Worm (Caenorhabditis elegans) whole organism, mixed stage, embryonic: ENCODE measurements around the gene dot-1.4.
A peak's percentile ranks its signal among the peaks of the same experiment; 100 is the strongest.

ENCODE experiments used
- M03D4.4 ChIP-seq: sonication (generic microtip); optimal IDR thresholded peaks from 2 replicates; lab custom pipeline; 2017; ENCODE audit warnings: mild to moderate bottlenecking, missing genetic modification characterization, missing compliant biosample characterization
- bed-3 ChIP-seq: fragments of 200-800 bp; sonication (Bioruptor generic); optimal IDR thresholded peaks from 3 replicates; lab custom pipeline; 2018; ENCODE audit warnings: mild to moderate bottlenecking, missing genetic modification characterization, moderate library complexity, missing compliant biosample characterization
- blmp-1 ChIP-seq: fragments of 150-350 bp; optimal IDR thresholded peaks from 2 replicates; lab custom pipeline; 2014; ENCODE audit warnings: missing biosample characterization, missing genetic modification characterization
- ceh-39 ChIP-seq: fragments of 150-350 bp; optimal IDR thresholded peaks from 2 replicates; lab custom pipeline; 2014; ENCODE audit warnings: missing biosample characterization, missing genetic modification characterization
- ceh-43 ChIP-seq: fragments of 200-800 bp; sonication (Bioruptor generic); optimal IDR thresholded peaks from 2 replicates; lab custom pipeline; 2018; ENCODE audit warnings: mild to moderate bottlenecking, missing genetic modification characterization, moderate library complexity, missing compliant biosample characterization
- ceh-83 ChIP-seq: fragments of 200-800 bp; sonication (Bioruptor generic); optimal IDR thresholded peaks from 2 replicates; lab custom pipeline; 2018; ENCODE audit warnings: mild to moderate bottlenecking, missing genetic modification characterization, missing compliant biosample characterization
- ces-1 ChIP-seq: fragments of 150-350 bp; optimal IDR thresholded peaks from 2 replicates; lab custom pipeline; 2014; ENCODE audit warnings: missing biosample characterization, missing genetic modification reagents, missing genetic modification characterization
- cnd-1 ChIP-seq: fragments of 200-800 bp; sonication (Bioruptor generic); optimal IDR thresholded peaks from 2 replicates; lab custom pipeline; 2018; ENCODE audit warnings: mild to moderate bottlenecking, missing genetic modification characterization, missing compliant biosample characterization
- drap-1 ChIP-seq: fragments of 200-800 bp; sonication (Bioruptor generic); optimal IDR thresholded peaks from 3 replicates; lab custom pipeline; 2018; ENCODE audit warnings: mild to moderate bottlenecking, missing genetic modification characterization, missing compliant biosample characterization
- elt-1 ChIP-seq: sonication (generic microtip); optimal IDR thresholded peaks from 2 replicates; lab custom pipeline; 2017; ENCODE audit warnings: missing genetic modification characterization, mild to moderate bottlenecking, missing compliant biosample characterization, antibody characterized with exemption, moderate library complexity, borderline replicate concordance; ENCODE audit not compliant: insufficient read depth
- elt-3 ChIP-seq: fragments of 150-350 bp; optimal IDR thresholded peaks from 2 replicates; lab custom pipeline; 2014; ENCODE audit warnings: missing biosample characterization, missing genetic modification characterization
- flh-1 ChIP-seq: fragments of 200-800 bp; sonication (Bioruptor generic); optimal IDR thresholded peaks from 2 replicates; lab custom pipeline; 2018; ENCODE audit warnings: mild to moderate bottlenecking, missing genetic modification characterization, moderate library complexity, missing compliant biosample characterization
- ham-2 ChIP-seq: fragments of 200-800 bp; sonication (Bioruptor generic); optimal IDR thresholded peaks from 2 replicates; lab custom pipeline; 2018; ENCODE audit warnings: mild to moderate bottlenecking, missing genetic modification characterization, missing compliant biosample characterization
- hlh-1 ChIP-seq: fragments of 150-350 bp; optimal IDR thresholded peaks from 2 replicates; lab custom pipeline; 2014; ENCODE audit warnings: missing biosample characterization, missing genetic modification reagents, missing genetic modification characterization
- lin-13 ChIP-seq: fragments of 150-350 bp; optimal IDR thresholded peaks from 2 replicates; lab custom pipeline; 2014; ENCODE audit warnings: missing biosample characterization, missing genetic modification characterization
- lin-32 ChIP-seq: fragments of 200-800 bp; sonication (Bioruptor generic); optimal IDR thresholded peaks from 2 replicates; lab custom pipeline; 2018; ENCODE audit warnings: mild to moderate bottlenecking, missing genetic modification characterization, missing compliant biosample characterization
- lsy-2 ChIP-seq: fragments of 150-350 bp; optimal IDR thresholded peaks from 2 replicates; lab custom pipeline; 2014; ENCODE audit warnings: missing biosample characterization, missing genetic modification characterization
- mab-5 ChIP-seq: fragments of 150-350 bp; optimal IDR thresholded peaks from 2 replicates; lab custom pipeline; 2014; ENCODE audit warnings: missing biosample characterization, missing genetic modification characterization
- mep-1 ChIP-seq: fragments of 150-350 bp; optimal IDR thresholded peaks from 2 replicates; lab custom pipeline; 2017; ENCODE audit warnings: missing biosample characterization, missing genetic modification reagents, missing genetic modification characterization, inconsistent platforms
- mls-2 ChIP-seq: sonication (generic microtip); optimal IDR thresholded peaks from 2 replicates; lab custom pipeline; 2016; ENCODE audit warnings: mild to moderate bottlenecking, missing genetic modification characterization, moderate library complexity, missing compliant biosample characterization
- nhr-12 ChIP-seq: fragments of 150-350 bp; optimal IDR thresholded peaks from 2 replicates; lab custom pipeline; 2014; ENCODE audit warnings: missing biosample characterization, missing genetic modification characterization
- nhr-2 ChIP-seq: fragments of 150-350 bp; optimal IDR thresholded peaks from 2 replicates; lab custom pipeline; 2014; ENCODE audit warnings: missing biosample characterization, missing genetic modification characterization
- nhr-237 ChIP-seq: fragments of 150-350 bp; optimal IDR thresholded peaks from 2 replicates; lab custom pipeline; 2014; ENCODE audit warnings: missing biosample characterization, missing genetic modification characterization
- nhr-28 ChIP-seq: fragments of 150-350 bp; optimal IDR thresholded peaks from 2 replicates; lab custom pipeline; 2014; ENCODE audit warnings: missing biosample characterization, missing genetic modification characterization
- nhr-76 ChIP-seq: sonication (generic microtip); optimal IDR thresholded peaks from 2 replicates; lab custom pipeline; 2017; ENCODE audit warnings: missing biosample characterization, missing genetic modification characterization
- pha-4 ChIP-seq: fragments of 150-350 bp; optimal IDR thresholded peaks from 2 replicates; lab custom pipeline; 2018; ENCODE audit warnings: missing biosample characterization, missing genetic modification reagents, missing genetic modification characterization
- sem-2 ChIP-seq: fragments of 200-800 bp; sonication (Bioruptor generic); optimal IDR thresholded peaks from 2 replicates; lab custom pipeline; 2018; ENCODE audit warnings: mild to moderate bottlenecking, missing genetic modification characterization, missing compliant biosample characterization
- snpc-4 ChIP-seq: fragments of 150-350 bp; optimal IDR thresholded peaks from 2 replicates; lab custom pipeline; 2014; ENCODE audit warnings: missing biosample characterization, missing genetic modification characterization
- sptf-1 ChIP-seq: sonication (generic microtip); optimal IDR thresholded peaks from 2 replicates; lab custom pipeline; 2017; ENCODE audit warnings: mild to moderate bottlenecking, missing genetic modification characterization, moderate library complexity, missing compliant biosample characterization
- tbx-8 ChIP-seq: fragments of 200-800 bp; sonication (Bioruptor generic); optimal IDR thresholded peaks from 2 replicates; lab custom pipeline; 2018; ENCODE audit warnings: mild to moderate bottlenecking, missing genetic modification characterization, moderate library complexity, missing compliant biosample characterization
- unc-120 ChIP-seq: sonication (generic microtip); optimal IDR thresholded peaks from 2 replicates; lab custom pipeline; 2017; ENCODE audit warnings: missing genetic modification characterization, missing compliant biosample characterization; ENCODE audit not compliant: poor library complexity, severe bottlenecking
- unc-39 ChIP-seq: fragments of 150-350 bp; optimal IDR thresholded peaks from 2 replicates; lab custom pipeline; 2014; ENCODE audit warnings: missing biosample characterization, missing genetic modification characterization
- unc-62 ChIP-seq: fragments of 150-350 bp; optimal IDR thresholded peaks from 2 replicates; lab custom pipeline; 2014; ENCODE audit warnings: missing biosample characterization, missing genetic modification reagents, missing genetic modification characterization
- zip-8 ChIP-seq: fragments of 150-350 bp; optimal IDR thresholded peaks from 2 replicates; lab custom pipeline; 2014; ENCODE audit warnings: missing biosample characterization, missing genetic modification characterization
- ztf-11 ChIP-seq: fragments of 150-350 bp; optimal IDR thresholded peaks from 2 replicates; lab custom pipeline; 2014; ENCODE audit warnings: missing biosample characterization, missing genetic modification characterization

Gene dot-1.4

ce11 chrX:11941951-11942350, 10.5 kb upstream of the dot-1.4 start, which contains the start of gene F55G7.3:
F55G7.3 (minus strand) TSS chrX:11942051.
- no peak for TF ChIP-seq flh-1 (GFP tag; lab: Kevin White, UChicago)

- TF ChIP-seq zip-8 (tag; lab: Kevin White, UChicago) = no peak
- TF ChIP-seq elt-1 (tag; lab: Kevin White, UChicago) = no peak
- TF ChIP-seq, all 35 proteins: peak for 0
Measured at ce11 chrX:11938826-11939225, 7.4 kb upstream of the dot-1.4 start, which contains the start of gene F55G7.5. F55G7.5 (minus strand) TSS chrX:11938926.

ce11 chrX:11937343-11937935, 6.0 kb upstream of the dot-1.4 start:
- TF ChIP-seq mls-2 (tag; lab: Kevin White, UChicago) = peak; percentile 43
- TF ChIP-seq unc-120 (tag; lab: Kevin White, UChicago) = peak; percentile 89
- peak; percentile 97 for TF ChIP-seq ces-1 (GFP tag; lab: Kevin White, UChicago)
- peak; percentile 80 for TF ChIP-seq unc-39 (tag; lab: Kevin White, UChicago)
- TF ChIP-seq sem-2 (GFP tag; lab: Kevin White, UChicago) = no peak
- TF ChIP-seq lsy-2 = peak; percentile 88
- TF ChIP-seq elt-1 (tag; lab: Kevin White, UChicago) = no peak
- peak; percentile 88 for TF ChIP-seq elt-3 (tag; lab: Kevin White, UChicago)
- peak; percentile 99 for TF ChIP-seq nhr-237 (tag; lab: Kevin White, UChicago)
- peak; percentile 28 for TF ChIP-seq ham-2 (GFP tag; lab: Kevin White, UChicago)
- TF ChIP-seq nhr-12 (tag; lab: Kevin White, UChicago) = peak; percentile 79
- TF ChIP-seq hlh-1 (tag; lab: Kevin White, UChicago) = peak; percentile 85
- TF ChIP-seq ceh-83 = peak; percentile 59
- TF ChIP-seq mep-1 = peak; percentile 96
- TF ChIP-seq ceh-43 = peak; percentile 47
- peak; percentile 94 for TF ChIP-seq mab-5 (tag; lab: Kevin White, UChicago)
- TF ChIP-seq flh-1 (GFP tag; lab: Kevin White, UChicago) = no peak
- peak; percentile 7 for TF ChIP-seq lin-32 (GFP tag; lab: Kevin White, UChicago)
- TF ChIP-seq snpc-4 (tag; lab: Kevin White, UChicago) = no peak
- TF ChIP-seq drap-1 (GFP tag; lab: Kevin White, UChicago) = peak; percentile 95
- peak; percentile 59 for TF ChIP-seq tbx-8
- peak; percentile 86 for TF ChIP-seq cnd-1 (tag; lab: Kevin White, UChicago)
- peak; percentile 95 for TF ChIP-seq ceh-39 (tag; lab: Kevin White, UChicago)
- TF ChIP-seq M03D4.4 (tag; lab: Kevin White, UChicago) = peak; percentile 53
- TF ChIP-seq nhr-2 = no peak
- peak; percentile 44 for TF ChIP-seq blmp-1 (tag; lab: Kevin White, UChicago)
- TF ChIP-seq pha-4 (tag; lab: Kevin White, UChicago) = peak; percentile 92
- peak; percentile 55 for TF ChIP-seq nhr-28
- TF ChIP-seq sptf-1 (tag; lab: Kevin White, UChicago) = peak; percentile 87
- TF ChIP-seq ztf-11 = peak; percentile 97
- peak; percentile 92 for TF ChIP-seq unc-62
- no peak for TF ChIP-seq bed-3 (GFP tag; lab: Kevin White, UChicago)
- peak; percentile 78 for TF ChIP-seq lin-13 (tag; lab: Kevin White, UChicago)
- TF ChIP-seq nhr-76 = peak; percentile 75
- no peak for TF ChIP-seq zip-8 (tag; lab: Kevin White, UChicago)

DNA sequence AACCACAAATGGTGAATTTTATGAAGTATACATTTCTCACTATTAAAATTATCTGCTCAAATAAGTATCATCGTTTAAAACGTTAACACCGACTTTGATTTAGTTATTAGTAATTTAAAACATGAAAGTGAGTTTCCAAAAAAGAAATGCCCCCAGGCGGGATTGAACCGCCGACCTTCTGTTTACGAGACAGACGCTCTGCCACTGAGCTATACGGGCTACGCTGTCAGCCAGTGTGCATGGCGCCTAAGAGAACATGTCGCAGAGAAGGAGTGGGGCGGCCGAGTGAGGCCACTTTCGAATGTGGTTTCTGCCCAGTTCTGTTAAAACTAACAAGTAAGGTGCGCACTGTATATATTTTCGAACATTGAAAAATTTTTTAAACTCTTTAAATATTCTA, 3.5 kb upstream of the dot-1.4 start:
- TF ChIP-seq ham-2 (GFP tag; lab: Kevin White, UChicago) (peak; percentile 62), ztf-11 (no peak), tbx-8 (peak; percentile 28), drap-1 (GFP tag; lab: Kevin White, UChicago) (peak; percentile 85), ceh-43 (peak; percentile 41), hlh-1 (tag; lab: Kevin White, UChicago) (no peak), unc-39 (tag; lab: Kevin White, UChicago) (no peak), M03D4.4 (tag; lab: Kevin White, UChicago) (peak; percentile 80), flh-1 (GFP tag; lab: Kevin White, UChicago) (no peak), sem-2 (GFP tag; lab: Kevin White, UChicago) (peak; percentile 70), pha-4 (tag; lab: Kevin White, UChicago) (peak; percentile 41), lin-32 (GFP tag; lab: Kevin White, UChicago) (peak; percentile 41), snpc-4 (tag; lab: Kevin White, UChicago) (no peak), ces-1 (GFP tag; lab: Kevin White, UChicago) (peak; percentile 42), sptf-1 (tag; lab: Kevin White, UChicago) (peak; percentile 87), ceh-83 (peak; percentile 69), unc-120 (tag; lab: Kevin White, UChicago) (peak; percentile 75), nhr-28 (no peak), bed-3 (GFP tag; lab: Kevin White, UChicago) (peak; percentile 65), mls-2 (tag; lab: Kevin White, UChicago) (peak; percentile 73), mep-1 (peak; percentile 16), mab-5 (tag; lab: Kevin White, UChicago) (no peak), cnd-1 (tag; lab: Kevin White, UChicago) (peak; percentile 85), elt-3 (tag; lab: Kevin White, UChicago) (no peak)
- TF ChIP-seq, all 35 proteins: peak for 16
